In the genomic region with DNA sequence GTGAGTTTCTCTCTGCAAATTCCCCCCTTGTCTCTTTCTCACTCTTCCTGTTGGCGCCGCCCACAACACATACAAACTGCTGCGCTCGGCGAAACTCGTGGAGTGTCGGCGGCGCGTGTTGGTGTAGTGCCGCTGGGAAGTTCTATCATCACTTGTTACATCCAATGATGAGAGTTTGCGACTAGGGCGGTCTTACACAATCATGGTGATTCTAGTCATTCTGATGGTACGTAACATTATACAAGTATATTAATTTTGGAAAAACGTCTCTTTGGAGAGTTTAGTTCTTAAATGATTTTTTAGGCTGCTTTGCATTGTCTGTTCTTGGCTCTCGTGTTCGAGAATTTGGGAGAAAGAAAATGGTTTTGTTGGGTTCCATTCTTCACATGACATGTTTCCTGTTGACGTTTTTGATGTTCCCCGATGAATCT, we compare ENCODE assay signal across 2 worm cellular contexts.
A peak's percentile ranks its signal among the peaks of the same experiment; 100 is the strongest.
TF ChIP-seq lines count a peak whose summit lies in the region.

No protein-coding gene starts in this region.

TF ChIP-seq in whole organism, L1 larva, 84 proteins besides CTCF, POLR2A, EP300 and RAD21 (continued from another document):
- TF ChIP-seq snu-23 (GFP tag; optimal IDR thresholded peaks at IDR 0.05; lab: Kevin White, UChicago) (peak; percentile 95), nhr-12 (tag; optimal IDR thresholded peaks at IDR 0.05; lab: Kevin White, UChicago) (no peak), ceh-82 (tag; optimal IDR thresholded peaks at IDR 0.05; lab: Kevin White, UChicago) (peak; percentile 85 to 86 (median 85)), nhr-47 (tag; optimal IDR thresholded peaks at IDR 0.05; lab: Kevin White, UChicago) (peak; percentile 95), unc-30 (tag; optimal IDR thresholded peaks at IDR 0.05; lab: Kevin White, UChicago) (no peak), lir-3 (tag; optimal IDR thresholded peaks at IDR 0.05; lab: Kevin White, UChicago; ENCODE audit: poor library complexity) (peak; percentile 50), fkh-10 (GFP tag; optimal IDR thresholded peaks at IDR 0.05; lab: Kevin White, UChicago) (peak; percentile 25), egl-13 (tag; optimal IDR thresholded peaks at IDR 0.05; lab: Kevin White, UChicago) (peak; percentile 56), vab-15 (tag; optimal IDR thresholded peaks at IDR 0.05; lab: Kevin White, UChicago) (no peak), lin-39 (tag; optimal IDR thresholded peaks at IDR 0.05; lab: Kevin White, UChicago) (peak; percentile 81), efl-1 (optimal IDR thresholded peaks at IDR 0.05; lab: Kevin White, UChicago) (peak; percentile 66 to 77), efl-1 (GFP tag; optimal IDR thresholded peaks at IDR 0.05 in 1 of 2; lab: Kevin White, UChicago) (peak; percentile 53 to 96), F16B12.6 (tag; optimal IDR thresholded peaks at IDR 0.05; lab: Kevin White, UChicago) (peak; percentile 37), mep-1 (tag; optimal IDR thresholded peaks at IDR 0.05; lab: Kevin White, UChicago) (peak; percentile 81), mdl-1 (tag; optimal IDR thresholded peaks at IDR 0.05; lab: Kevin White, UChicago) (peak in 1 of 2 experiments; percentile 59), nhr-77 (tag; optimal IDR thresholded peaks at IDR 0.05; lab: Kevin White, UChicago) (peak; percentile 72), nhr-19 (GFP tag; conservative IDR thresholded peaks at IDR 0.05; lab: Robert Waterston, UW) (peak; percentile 95)
TF ChIP-seq in whole organism, L1 larva: peak in this region for 58.

TF ChIP-seq in whole organism, young adult, 124 proteins besides CTCF, POLR2A, EP300 and RAD21 (continued from another document):
- no peak for TF ChIP-seq F57C9.4 (tag; optimal IDR thresholded peaks at IDR 0.05; lab: Kevin White, UChicago)
- no peak for TF ChIP-seq F37B4.10 (GFP tag; IDR thresholded peaks at IDR 0.05; lab: Robert Waterston, UW)
- TF ChIP-seq rcor-1 (GFP tag; IDR thresholded peaks at IDR 0.05; lab: Robert Waterston, UW): peak; percentile 95
- peak; percentile 61; the same call in 1 of the 2 replicates for TF ChIP-seq aptf-3 (GFP tag; IDR thresholded peaks at IDR 0.05; lab: Robert Waterston, UW)
- TF ChIP-seq ceh-40 (GFP tag; IDR thresholded peaks at IDR 0.05; lab: Robert Waterston, UW): no peak
- no peak for TF ChIP-seq unc-62 (GFP tag; optimal IDR thresholded peaks at IDR 0.05; lab: Kevin White, UChicago)
- peak; percentile 10 for TF ChIP-seq dpl-1 (GFP tag; optimal IDR thresholded peaks at IDR 0.05; lab: Kevin White, UChicago)
- no peak for TF ChIP-seq cebp-1 (GFP tag; IDR thresholded peaks at IDR 0.05; lab: Robert Waterston, UW)
- TF ChIP-seq cebp-1 (tag; optimal IDR thresholded peaks at IDR 0.05; lab: Kevin White, UChicago): peak; percentile 76
- no peak for TF ChIP-seq mel-28 (tag; optimal IDR thresholded peaks at IDR 0.05; lab: Kevin White, UChicago; ENCODE audit: borderline replicate concordance)
- no peak for TF ChIP-seq nfya-1 (tag; optimal IDR thresholded peaks at IDR 0.05; lab: Kevin White, UChicago; ENCODE audit: borderline replicate concordance, insufficient read depth)
- TF ChIP-seq ceh-27 (GFP tag; optimal IDR thresholded peaks at IDR 0.05; lab: Kevin White, UChicago): peak; percentile 67
- TF ChIP-seq F39B2.1 (GFP tag; IDR thresholded peaks at IDR 0.05; lab: Robert Waterston, UW): peak; percentile 72; the same call in 1 of the 2 replicates
- peak; percentile 96 for TF ChIP-seq B0336.3 (GFP tag; IDR thresholded peaks at IDR 0.05; lab: Robert Waterston, UW)
- TF ChIP-seq nfya-2 (GFP tag; IDR thresholded peaks at IDR 0.05; lab: Robert Waterston, UW): no peak
- no peak for TF ChIP-seq hlh-12 (tag; optimal IDR thresholded peaks at IDR 0.05; lab: Kevin White, UChicago)
- peak; percentile 55 for TF ChIP-seq F10E7.11 (tag; optimal IDR thresholded peaks at IDR 0.05; lab: Kevin White, UChicago)
- TF ChIP-seq rpc-1 (optimal IDR thresholded peaks at IDR 0.05; lab: Kevin White, UChicago): peak; percentile 10
- TF ChIP-seq rpc-1 (tag; optimal IDR thresholded peaks at IDR 0.05; lab: Kevin White, UChicago): peak; percentile 18
- TF ChIP-seq T26A5.8 (tag; optimal IDR thresholded peaks at IDR 0.05; lab: Kevin White, UChicago): no peak
- TF ChIP-seq F49E8.2 (tag; optimal IDR thresholded peaks at IDR 0.05; lab: Kevin White, UChicago; ENCODE audit: insufficient read depth): peak; percentile 96
- peak; percentile 94 for TF ChIP-seq F23B12.7 (tag; optimal IDR thresholded peaks at IDR 0.05; lab: Kevin White, UChicago; ENCODE audit: insufficient read depth)
- TF ChIP-seq gei-17 (GFP tag; optimal IDR thresholded peaks at IDR 0.05; lab: Kevin White, UChicago): peak; percentile 65
- peak; percentile 54 for TF ChIP-seq sdz-38 (tag; optimal IDR thresholded peaks at IDR 0.05; lab: Kevin White, UChicago)
- peak; percentile 42 for TF ChIP-seq B0261.1 (tag; optimal IDR thresholded peaks at IDR 0.05; lab: Kevin White, UChicago)
- peak; percentile 34 for TF ChIP-seq ets-4 (GFP tag; optimal IDR thresholded peaks at IDR 0.05; lab: Kevin White, UChicago)
- TF ChIP-seq bed-1 (GFP tag; IDR thresholded peaks at IDR 0.05; lab: Robert Waterston, UW): no peak
- no peak for TF ChIP-seq nhr-120 (GFP tag; IDR thresholded peaks at IDR 0.05; lab: Robert Waterston, UW)
- TF ChIP-seq lir-1 (GFP tag; conservative IDR thresholded peaks at IDR 0.05; lab: Robert Waterston, UW): 0 out of 2 replicates have a peak, but pooled peaks have one; percentile 10
- TF ChIP-seq hsf-1 (GFP tag; IDR thresholded peaks at IDR 0.05; lab: Robert Waterston, UW): peak; percentile 89
- no peak for TF ChIP-seq sea-2 (GFP tag; IDR thresholded peaks at IDR 0.05; lab: Robert Waterston, UW)
- TF ChIP-seq chd-7 (tag; optimal IDR thresholded peaks at IDR 0.05; lab: Kevin White, UChicago): peak; percentile 78
- TF ChIP-seq hlh-26 (GFP tag; conservative IDR thresholded peaks at IDR 0.05; lab: Robert Waterston, UW): no peak
- peak; percentile 27 for TF ChIP-seq F22D6.2 (tag; optimal IDR thresholded peaks at IDR 0.05; lab: Kevin White, UChicago)
